Fruit fly (Drosophila melanogaster): Measurements from ENCODE around the gene Eip75B.

Eip75B gene

DNA sequence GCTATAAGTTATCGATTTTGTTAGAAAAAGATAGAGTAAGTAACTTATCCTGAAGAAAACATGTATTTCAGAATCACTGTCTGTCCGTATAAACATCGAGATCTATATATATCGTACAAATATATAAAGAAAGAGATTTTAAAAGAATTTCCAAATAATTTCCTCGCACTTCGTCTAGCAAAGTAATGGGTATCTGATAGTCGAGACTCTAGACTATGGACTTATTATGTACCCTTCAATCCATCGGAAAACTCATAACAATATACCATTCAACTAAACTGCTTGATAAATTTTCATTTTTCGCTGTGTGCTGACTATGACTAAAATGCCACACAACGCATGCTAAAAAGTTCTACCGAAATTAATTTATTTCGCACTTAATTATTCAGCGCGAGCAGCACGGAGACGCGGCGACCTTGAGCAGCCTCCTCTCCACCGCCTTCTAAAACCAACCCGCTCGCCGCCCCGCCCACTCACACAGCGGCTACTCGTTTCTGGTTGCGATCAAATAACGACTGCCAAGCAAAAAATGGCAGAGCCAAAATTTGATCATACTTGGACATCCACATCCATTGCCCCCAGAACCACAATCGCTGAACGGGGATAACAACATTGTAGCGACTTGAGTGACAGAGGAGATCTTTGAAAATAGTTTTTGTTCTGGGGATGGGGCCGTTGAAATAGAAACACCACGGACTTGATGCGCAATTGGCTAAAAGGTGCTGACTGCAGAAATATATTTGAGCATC is 148.5 kb downstream of the Eip75B start:
- no peak for TF ChIP-seq CG17801 (GFP tag; optimal IDR thresholded peaks at IDR 0.05; ENCODE audit: partially characterized antibody)

DNA sequence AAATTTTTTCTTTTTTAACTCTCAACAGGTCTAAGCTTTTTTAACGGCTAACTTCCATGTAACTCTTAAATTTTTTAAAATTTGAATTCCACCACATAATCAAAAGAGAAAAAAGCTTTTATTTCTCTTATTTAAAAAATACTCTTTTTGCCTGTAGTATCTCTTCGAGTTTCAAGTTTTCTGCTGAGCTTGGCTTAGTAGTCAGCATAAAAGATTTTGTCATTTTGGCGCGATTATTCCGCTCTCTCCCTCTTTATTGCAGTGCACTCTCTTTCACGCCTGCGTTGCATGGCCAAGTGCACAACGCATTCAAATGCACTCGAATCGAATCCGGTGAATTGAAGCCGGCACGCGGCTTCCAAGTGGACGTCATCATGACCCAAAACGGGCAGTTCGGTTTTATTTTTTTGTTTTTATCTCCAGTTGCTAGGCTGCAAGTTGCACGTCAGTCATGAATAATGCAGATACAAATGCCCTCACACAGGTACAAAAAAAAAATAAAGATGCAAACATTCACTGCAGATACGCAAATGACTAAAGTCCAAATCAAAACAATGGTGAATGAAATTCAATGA is 150.4 kb downstream of the Eip75B start:
- TF ChIP-seq CG17801 (GFP tag; optimal IDR thresholded peaks at IDR 0.05; ENCODE audit: partially characterized antibody): peak; percentile 65

DNA sequence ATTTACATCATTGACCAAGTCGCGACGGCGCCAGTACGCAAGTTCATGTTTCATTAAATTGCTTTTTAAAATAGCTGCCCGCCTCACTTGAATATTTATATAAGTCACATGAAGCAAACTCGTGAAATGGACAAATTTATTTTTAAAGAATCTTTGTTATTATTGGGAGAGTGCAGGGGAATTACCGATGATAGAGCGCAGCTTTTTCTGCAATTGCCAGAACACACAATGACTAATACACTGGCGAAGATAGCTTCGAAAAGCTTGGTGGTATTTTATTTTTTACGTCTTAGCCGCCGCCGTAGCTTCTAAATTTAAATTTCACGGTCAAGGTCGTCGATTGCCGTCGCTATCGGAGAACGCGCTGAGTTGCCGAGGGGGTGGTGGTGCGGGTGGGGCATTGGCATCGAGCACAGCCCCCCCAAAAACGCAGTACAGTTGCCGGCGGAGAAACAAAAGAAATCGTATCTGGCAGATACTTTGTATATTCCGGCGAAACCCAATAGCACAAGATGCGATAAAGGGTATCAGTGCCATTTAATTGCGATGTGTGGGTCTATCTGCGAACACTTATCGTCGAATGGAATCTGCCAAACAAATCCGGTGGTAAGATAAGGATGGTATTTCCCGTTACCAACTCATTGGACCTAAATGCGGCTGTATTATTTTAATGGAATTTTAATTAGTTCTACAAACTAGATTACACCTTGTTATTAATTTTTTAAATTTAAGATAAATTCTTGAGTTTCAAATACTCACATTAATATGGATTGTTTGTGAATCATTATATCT is 151.3 kb downstream of the Eip75B start:
- TF ChIP-seq CG17801 (GFP tag; optimal IDR thresholded peaks at IDR 0.05; ENCODE audit: partially characterized antibody): no peak

DNA sequence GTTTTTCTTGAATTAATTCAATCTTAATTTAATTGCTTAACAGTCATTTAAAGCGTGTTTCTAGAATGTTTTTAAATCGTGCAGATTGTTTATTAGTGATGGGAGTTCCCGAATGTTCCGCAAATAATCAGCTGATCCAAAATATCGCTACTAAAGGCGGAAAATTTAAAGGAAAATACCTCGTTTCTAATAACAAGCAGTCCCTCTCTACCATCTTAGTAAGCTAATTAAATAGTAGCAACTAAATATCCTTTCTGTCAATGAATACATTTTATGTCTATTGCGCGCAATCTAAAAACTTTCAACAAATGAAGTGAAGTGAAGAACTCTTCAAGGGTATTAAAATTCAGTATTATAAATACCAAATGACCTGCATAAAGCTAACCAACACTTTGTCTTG is 152.0 kb downstream of the Eip75B start, which contains the start of gene CG5290:
Gene CG5290 (minus strand): TSS at position 118 of the 400 bp plus-strand sequence.
- TF ChIP-seq CG17801 (GFP tag; optimal IDR thresholded peaks at IDR 0.05; ENCODE audit: partially characterized antibody): no peak

DNA sequence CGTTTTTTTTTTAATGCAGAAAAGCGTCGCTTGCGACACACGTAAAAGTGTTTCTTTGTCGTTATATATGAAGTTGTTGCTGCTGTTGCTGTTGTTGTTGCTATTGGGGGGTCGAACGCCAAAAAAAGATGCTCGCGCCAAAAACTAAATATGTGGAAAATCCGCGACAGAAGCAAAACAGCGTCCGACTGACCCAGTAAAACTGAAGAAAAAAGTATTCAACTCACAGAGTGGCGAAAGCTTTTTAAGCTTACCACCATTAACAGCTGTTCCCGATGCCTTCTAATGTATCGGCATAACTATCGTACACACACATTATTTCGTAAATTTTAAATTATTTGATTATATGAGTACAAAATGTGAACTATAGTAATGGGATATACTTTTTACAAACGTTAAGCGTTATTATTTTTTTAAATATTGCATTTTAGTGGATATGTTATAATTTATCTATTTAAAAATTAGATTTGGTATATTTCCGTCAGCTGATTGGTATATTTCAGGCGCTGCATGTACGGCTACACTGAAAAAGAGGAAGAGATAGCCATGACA is 156.8 kb downstream of the Eip75B start, which contains the start of the genes Prestin and Wdr92:
Gene Prestin (minus strand): TSS at position 204 of the 552 bp plus-strand sequence.
Gene Wdr92 (plus strand): TSS at position 535 of the 552 bp plus-strand sequence.
- TF ChIP-seq CG17801 (GFP tag; optimal IDR thresholded peaks at IDR 0.05; ENCODE audit: partially characterized antibody): peak; percentile 75

DNA sequence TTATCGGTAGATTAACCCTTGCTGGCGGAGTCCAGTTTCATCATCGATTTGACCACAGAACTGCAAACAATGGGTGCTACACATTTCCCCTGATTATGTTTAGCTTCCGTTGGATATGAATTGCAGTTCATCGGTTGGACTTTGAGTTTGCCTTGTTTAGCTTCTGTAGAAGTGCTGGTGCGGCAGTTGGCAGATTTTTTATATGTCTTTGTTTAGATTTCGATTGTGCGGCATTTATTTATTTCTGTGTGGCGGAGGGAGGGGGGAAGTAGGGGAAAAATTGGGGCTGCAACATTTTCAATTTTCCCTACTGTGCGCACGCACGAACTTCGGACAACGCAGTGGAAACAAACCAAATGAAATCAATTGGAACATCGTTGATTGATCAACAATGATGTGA is 158.7 kb downstream of the Eip75B start:
- TF ChIP-seq CG17801 (GFP tag; optimal IDR thresholded peaks at IDR 0.05; ENCODE audit: partially characterized antibody): peak; percentile 10

DNA sequence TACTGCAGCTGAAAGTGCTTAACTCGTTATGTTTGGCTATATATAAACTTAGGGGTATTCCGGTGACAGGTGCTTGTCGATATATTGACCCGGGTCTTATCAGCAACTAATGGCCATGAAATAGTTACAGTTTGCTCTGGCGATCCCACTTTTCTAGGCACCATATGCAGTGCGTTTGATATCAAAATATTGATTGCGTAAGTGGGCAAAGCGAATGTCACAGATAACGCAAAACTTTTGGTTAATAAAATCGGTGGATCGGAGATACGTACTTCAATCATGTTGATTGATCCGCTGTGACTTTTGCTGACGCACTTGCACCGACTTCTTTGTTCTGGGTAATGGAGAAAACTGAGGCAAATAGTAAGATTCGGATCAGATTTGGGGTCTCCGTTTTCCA is 159.9 kb downstream of the Eip75B start:
- TF ChIP-seq CG17801 (GFP tag; optimal IDR thresholded peaks at IDR 0.05; ENCODE audit: partially characterized antibody): no peak

DNA sequence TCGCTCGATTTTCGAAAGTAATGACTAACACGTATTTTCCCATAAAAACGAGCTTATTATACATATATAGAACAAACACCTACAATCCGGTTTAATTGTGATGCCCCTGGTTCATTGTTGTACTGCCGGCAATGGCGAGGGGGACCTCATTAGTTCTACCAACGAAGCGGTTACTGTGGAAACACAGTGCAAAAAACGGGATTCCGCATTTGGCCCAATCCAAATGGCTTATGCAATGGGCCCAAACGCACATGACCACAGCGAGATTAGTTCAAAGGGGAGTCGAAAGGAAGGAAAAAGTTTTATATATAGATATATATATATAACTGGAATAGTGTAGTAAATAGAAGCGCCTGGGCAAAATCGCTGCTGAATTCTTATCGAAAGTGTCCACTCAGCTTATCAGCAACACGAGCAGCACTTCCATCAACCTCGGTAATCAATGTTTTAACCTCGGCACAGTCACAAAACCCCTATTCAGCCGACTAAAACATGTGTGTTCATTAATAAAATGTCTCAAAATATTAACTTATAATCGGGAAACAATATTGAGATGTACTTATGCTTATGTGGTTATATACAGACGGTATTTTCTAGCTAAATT is 160.6 kb downstream of the Eip75B start:
- TF ChIP-seq CG17801 (GFP tag; optimal IDR thresholded peaks at IDR 0.05; ENCODE audit: partially characterized antibody): no peak

DNA sequence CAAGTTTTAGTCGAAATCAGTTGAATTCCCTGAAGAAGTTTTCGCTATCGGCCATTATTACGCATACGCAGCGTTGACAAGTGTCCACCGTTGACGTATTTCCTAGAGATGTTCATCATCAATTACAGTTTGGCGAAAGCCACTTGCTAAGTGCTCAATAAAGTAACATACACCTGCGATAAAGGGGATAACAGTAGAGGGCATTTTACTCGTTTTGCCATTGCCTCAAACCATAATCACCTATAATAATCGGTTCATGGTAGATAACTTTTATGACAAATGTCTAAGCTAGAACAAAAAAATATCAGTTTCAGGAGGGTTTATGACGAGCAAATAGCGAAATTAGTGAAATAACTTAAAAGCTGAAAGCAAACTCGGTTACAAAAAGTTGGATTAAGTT is 161.9 kb downstream of the Eip75B start:
- peak; percentile 43 for TF ChIP-seq CG17801 (GFP tag; optimal IDR thresholded peaks at IDR 0.05; ENCODE audit: partially characterized antibody)

DNA sequence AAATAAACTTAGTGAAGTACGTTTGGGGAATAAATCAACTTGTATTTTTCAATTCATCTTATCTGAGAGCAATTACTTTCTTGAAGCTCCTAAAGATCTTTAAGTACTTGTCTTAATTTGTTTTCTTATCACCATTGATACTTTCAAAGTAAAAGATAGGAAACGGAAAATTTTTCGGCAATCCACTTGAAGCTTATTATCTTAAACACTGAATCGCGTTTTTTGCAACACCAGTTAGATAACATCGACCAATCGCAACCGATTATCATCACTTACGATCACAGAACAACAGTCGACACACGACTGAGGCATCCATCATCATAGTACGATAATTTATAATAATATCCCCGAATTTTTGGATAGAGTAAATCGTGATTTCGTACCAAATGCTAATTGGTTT is 162.3 kb downstream of the Eip75B start:
- no peak for TF ChIP-seq CG17801 (GFP tag; optimal IDR thresholded peaks at IDR 0.05; ENCODE audit: partially characterized antibody)

Data from ovary, adult (tissue).